Fruit fly (Drosophila melanogaster): Measurements from ENCODE around the gene CG42526.

The CG42526 gene

DNA sequence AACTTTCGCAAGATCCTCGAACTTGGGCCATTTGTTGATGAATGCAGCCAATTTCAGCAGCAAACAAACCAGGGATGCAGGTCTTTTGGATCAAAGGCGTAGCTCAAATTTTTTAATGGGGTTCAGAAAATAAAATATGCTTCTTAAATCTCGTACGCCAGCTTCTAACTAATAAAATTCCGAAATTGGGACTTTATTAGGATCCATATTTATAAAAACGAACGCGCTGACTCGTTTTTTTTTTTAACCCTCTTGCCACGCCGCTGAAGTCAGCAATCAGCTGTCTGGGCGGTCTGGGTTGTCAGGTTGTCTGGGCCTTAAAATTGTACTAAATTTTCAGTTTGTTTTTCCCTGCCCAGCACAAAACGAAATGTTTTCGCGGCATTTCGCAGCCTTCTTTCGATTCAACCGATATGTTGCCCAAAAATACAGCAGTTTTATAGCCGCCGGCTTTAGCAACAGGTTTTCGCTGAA, 22.5 kb upstream of the CG42526 start, which contains the start of gene CG3437 (continued):
- TF ChIP-seq CG8924 (tag; optimal IDR thresholded peaks at IDR 0.05) (peak; percentile 96), Usf (GFP tag; optimal IDR thresholded peaks at IDR 0.05) (peak; percentile 99), CG3847 (GFP tag; IDR thresholded peaks at IDR 0.05) (peak; percentile 99), Jarid2 (GFP tag; optimal IDR thresholded peaks at IDR 0.05) (peak; percentile 99), Med (GFP tag) (peak; percentile 100), CG1602 (GFP tag; optimal IDR thresholded peaks at IDR 0.05) (peak; percentile 99), ttk (GFP tag; IDR thresholded peaks at IDR 0.05) (peak; percentile 99), z (GFP tag; IDR thresholded peaks at IDR 0.05) (peak; percentile 82), ham (GFP tag; IDR thresholded peaks at IDR 0.05) (peak; percentile 97), CG6813 (GFP tag; optimal IDR thresholded peaks at IDR 0.05) (peak; percentile 99), fd3F (GFP tag; optimal IDR thresholded peaks at IDR 0.05) (peak; percentile 98), CG13775 (GFP tag; optimal IDR thresholded peaks at IDR 0.05) (peak; percentile 98), p53 (GFP tag; optimal IDR thresholded peaks at IDR 0.05) (peak; percentile 95), cwo (GFP tag; optimal IDR thresholded peaks at IDR 0.05) (peak; percentile 97), ind (GFP tag; optimal IDR thresholded peaks at IDR 0.05) (peak; percentile 98), slbo (GFP tag; IDR thresholded peaks at IDR 0.05) (peak; percentile 99), Taf1 (GFP tag; IDR thresholded peaks at IDR 0.05) (peak; percentile 97), CG10267 (tag; optimal IDR thresholded peaks at IDR 0.05) (peak; percentile 94), CG13123 (GFP tag; optimal IDR thresholded peaks at IDR 0.05) (peak; percentile 96), klu (GFP tag; IDR thresholded peaks at IDR 0.05) (peak; percentile 98), CG17829 (tag; optimal IDR thresholded peaks at IDR 0.05) (peak; percentile 96), CG12219 (GFP tag; optimal IDR thresholded peaks at IDR 0.05) (peak; percentile 98), Hr39 (optimal IDR thresholded peaks at IDR 0.05) (no peak), CG7372 (GFP tag; IDR thresholded peaks at IDR 0.05) (peak; percentile 99), pho (GFP tag; optimal IDR thresholded peaks at IDR 0.05) (peak; percentile 98), fd102C (GFP tag; optimal IDR thresholded peaks at IDR 0.05) (peak; percentile 82), Adf1 (GFP tag; IDR thresholded peaks at IDR 0.05) (peak; percentile 90), CG13624 (GFP tag; optimal IDR thresholded peaks at IDR 0.05) (peak; percentile 99), CG17359 (tag; optimal IDR thresholded peaks at IDR 0.05) (peak; percentile 99), hth (optimal IDR thresholded peaks at IDR 0.05) (no peak), CG2116 (GFP tag; optimal IDR thresholded peaks at IDR 0.05) (peak; percentile 90), tap (tag; optimal IDR thresholded peaks at IDR 0.05) (peak; percentile 94), CG18011 (GFP tag; optimal IDR thresholded peaks at IDR 0.05) (peak; percentile 93), onecut (GFP tag; IDR thresholded peaks at IDR 0.05) (peak; percentile 98), Tbp (GFP tag; optimal IDR thresholded peaks at IDR 0.05) (no peak), salm (tag; optimal IDR thresholded peaks at IDR 0.05) (peak; percentile 97), CG10979 (tag; optimal IDR thresholded peaks at IDR 0.05) (peak; percentile 99), repo (GFP tag; optimal IDR thresholded peaks at IDR 0.05) (peak; percentile 98), dan (GFP tag; IDR thresholded peaks at IDR 0.05) (peak; percentile 98), CG3726 (GFP tag; IDR thresholded peaks at IDR 0.05) (peak; percentile 99), CG1832 (GFP tag; optimal IDR thresholded peaks at IDR 0.05) (no peak), Mes4 (GFP tag; optimal IDR thresholded peaks at IDR 0.05) (peak; percentile 97), CG10147 (GFP tag; optimal IDR thresholded peaks at IDR 0.05) (peak; percentile 98), tin (GFP tag; optimal IDR thresholded peaks at IDR 0.05) (peak; percentile 98), toy (GFP tag; IDR thresholded peaks at IDR 0.05) (peak; percentile 98), prd (optimal IDR thresholded peaks at IDR 0.05) (no peak), prd (GFP tag; IDR thresholded peaks at IDR 0.05) (peak; percentile 100), CG16863 (GFP tag; optimal IDR thresholded peaks at IDR 0.05) (peak; percentile 99), H15 (GFP tag; IDR thresholded peaks at IDR 0.05) (peak; percentile 100), CG9437 (GFP tag; optimal IDR thresholded peaks at IDR 0.05) (peak; percentile 91), az2 (GFP tag; optimal IDR thresholded peaks at IDR 0.05) (peak; percentile 99), Ada2b (GFP tag; IDR thresholded peaks at IDR 0.05) (peak; percentile 99)
